Fruit fly (Drosophila melanogaster): ENCODE results near the gene CG43115.

CG43115 gene

DNA sequence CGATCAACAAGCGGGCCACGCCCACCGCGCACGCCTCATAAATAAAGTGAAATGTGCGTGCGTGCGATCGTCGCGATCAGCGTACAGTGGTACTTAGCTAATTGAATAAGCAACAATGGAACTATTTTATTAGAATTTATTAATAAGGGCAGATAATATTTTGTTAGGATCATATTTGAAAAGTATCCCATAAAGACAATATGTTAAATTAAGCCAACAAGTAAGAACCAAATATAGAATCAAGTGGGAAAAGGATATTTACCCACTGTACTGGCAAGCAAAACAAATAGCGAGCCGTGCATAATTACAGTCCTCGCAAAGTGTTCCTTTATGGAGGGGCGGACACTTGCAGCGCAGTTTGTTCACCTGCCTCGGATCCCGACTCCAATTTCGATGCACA lies 44.1 kb downstream of the CG43115 start (continued):
- TF ChIP-seq usp (GFP tag; optimal IDR thresholded peaks at IDR 0.05) (no peak), woc (GFP tag; optimal IDR thresholded peaks at IDR 0.05) (no peak), Abd-B (GFP tag; optimal IDR thresholded peaks at IDR 0.05) (no peak), GATAd (GFP tag; optimal IDR thresholded peaks at IDR 0.05) (no peak)

DNA sequence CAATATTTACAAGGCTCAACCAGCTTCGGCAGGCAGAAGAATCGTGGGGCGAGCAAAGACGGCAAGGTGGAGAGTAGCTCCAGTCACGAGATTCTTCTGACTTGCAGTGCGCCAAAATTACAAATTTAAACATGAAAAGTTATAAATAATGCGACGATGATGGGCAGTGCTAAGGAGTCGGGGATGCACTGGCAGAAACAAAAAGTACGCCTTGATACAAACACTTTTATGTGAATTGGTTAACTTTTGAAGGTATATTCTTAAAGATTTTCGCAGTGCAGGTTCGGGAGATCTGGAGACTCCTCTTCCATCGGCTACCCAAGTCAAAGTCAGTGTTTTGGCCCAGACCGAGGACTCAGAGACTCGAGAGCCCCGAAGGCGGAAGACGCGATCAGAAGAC lies 44.8 kb downstream of the CG43115 start:
- peak; percentile 25 for TF ChIP-seq sage (GFP tag; optimal IDR thresholded peaks at IDR 0.05)
- no peak for TF ChIP-seq Dif (GFP tag; optimal IDR thresholded peaks at IDR 0.05; ENCODE audit: partially characterized antibody)
- peak; percentile 59 for TF ChIP-seq woc (GFP tag; optimal IDR thresholded peaks at IDR 0.05)
- peak; percentile 6 for TF ChIP-seq OdsH (GFP tag; optimal IDR thresholded peaks at IDR 0.05)
- TF ChIP-seq brk (GFP tag; optimal IDR thresholded peaks at IDR 0.05) = no peak
- TF ChIP-seq Hr83 (GFP tag; optimal IDR thresholded peaks at IDR 0.05; ENCODE audit: poor library complexity, severe bottlenecking) = no peak
- peak; percentile 56 for TF ChIP-seq tai (GFP tag; optimal IDR thresholded peaks at IDR 0.05)
- no peak for TF ChIP-seq Hr78 (GFP tag; optimal IDR thresholded peaks at IDR 0.05)
- TF ChIP-seq dl (GFP tag; optimal IDR thresholded peaks at IDR 0.05; ENCODE audit: insufficient read depth in 1 of 2, partially characterized antibody in 2 of 2) = no peak
- peak; percentile 2 for TF ChIP-seq psq (GFP tag; optimal IDR thresholded peaks at IDR 0.05)
- TF ChIP-seq Myc (optimal IDR thresholded peaks at IDR 0.05) = no peak
- peak in 1 of 2 experiments; percentile 58 for TF ChIP-seq foxo (GFP tag; optimal IDR thresholded peaks at IDR 0.05)
- no peak for TF ChIP-seq sv (GFP tag; optimal IDR thresholded peaks at IDR 0.05)
- TF ChIP-seq Jra (GFP tag; optimal IDR thresholded peaks at IDR 0.05) = peak; percentile 31
- TF ChIP-seq br (GFP tag; optimal IDR thresholded peaks at IDR 0.05) = peak; percentile 64
- no peak for TF ChIP-seq N (GFP tag; optimal IDR thresholded peaks at IDR 0.05)
- TF ChIP-seq fru (GFP tag; optimal IDR thresholded peaks at IDR 0.05) = peak; percentile 71
- no peak for TF ChIP-seq lola (GFP tag; optimal IDR thresholded peaks at IDR 0.05)
- peak; percentile 41 for TF ChIP-seq rgr (GFP tag; optimal IDR thresholded peaks at IDR 0.05)
- no peak for TF ChIP-seq Rel (GFP tag; optimal IDR thresholded peaks at IDR 0.05)
- TF ChIP-seq Rel (tag; optimal IDR thresholded peaks at IDR 0.05) = no peak
- TF ChIP-seq jim (GFP tag; optimal IDR thresholded peaks at IDR 0.05) = no peak
- peak; percentile 58 for TF ChIP-seq Hnf4 (GFP tag; optimal IDR thresholded peaks at IDR 0.05)
- no peak for TF ChIP-seq dsf (GFP tag; optimal IDR thresholded peaks at IDR 0.05; ENCODE audit: borderline replicate concordance)
- no peak for TF ChIP-seq CrebA (GFP tag; optimal IDR thresholded peaks at IDR 0.05; ENCODE audit: borderline replicate concordance)
- no peak for TF ChIP-seq dmrt93B (GFP tag; optimal IDR thresholded peaks at IDR 0.05)
- no peak for TF ChIP-seq usp (GFP tag; optimal IDR thresholded peaks at IDR 0.05)
- TF ChIP-seq Abd-B (GFP tag; optimal IDR thresholded peaks at IDR 0.05) = no peak
- TF ChIP-seq CG9705 (GFP tag; optimal IDR thresholded peaks at IDR 0.05) = no peak
- TF ChIP-seq GATAd (GFP tag; optimal IDR thresholded peaks at IDR 0.05) = no peak
- TF ChIP-seq Vsx2 (GFP tag; optimal IDR thresholded peaks at IDR 0.05; ENCODE audit: partially characterized antibody) = no peak
- TF ChIP-seq Dfd (GFP tag; optimal IDR thresholded peaks at IDR 0.05) = no peak
- TF ChIP-seq h (GFP tag; optimal IDR thresholded peaks at IDR 0.05) = peak; percentile 53
- TF ChIP-seq Mio (GFP tag; optimal IDR thresholded peaks at IDR 0.05) = no peak
- TF ChIP-seq CG32264 (GFP tag; optimal IDR thresholded peaks at IDR 0.05) = no peak
- no peak for TF ChIP-seq pan (optimal IDR thresholded peaks at IDR 0.05)
- peak; percentile 61 for TF ChIP-seq HLH106 (tag; optimal IDR thresholded peaks at IDR 0.05)
- TF ChIP-seq ey (GFP tag; optimal IDR thresholded peaks at IDR 0.05) = peak; percentile 60
- TF ChIP-seq Sp1 (GFP tag; optimal IDR thresholded peaks at IDR 0.05) = peak; percentile 43

DNA sequence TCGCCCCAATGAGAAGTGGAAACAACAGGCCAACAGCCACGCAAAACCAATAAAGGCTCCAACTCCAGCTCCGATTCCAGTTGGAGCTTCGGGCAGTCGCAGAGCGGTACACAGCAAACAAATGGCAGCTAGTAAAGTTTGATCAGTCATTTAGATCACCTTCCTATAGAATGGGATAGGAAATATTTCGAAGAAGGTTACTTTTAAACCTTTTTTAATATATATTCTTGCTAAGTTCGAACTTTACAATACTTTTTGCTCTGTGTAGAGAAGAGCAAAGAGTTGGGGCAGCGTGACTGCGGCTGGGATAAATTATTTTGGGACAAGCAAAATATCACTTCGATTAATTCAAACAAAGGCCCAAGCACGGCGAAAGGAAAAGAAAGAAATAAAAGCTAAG lies 46.0 kb downstream of the CG43115 start:
- TF ChIP-seq woc (GFP tag; optimal IDR thresholded peaks at IDR 0.05) (peak; percentile 68), lola (GFP tag; optimal IDR thresholded peaks at IDR 0.05) (no peak), N (GFP tag; optimal IDR thresholded peaks at IDR 0.05) (no peak), tai (GFP tag; optimal IDR thresholded peaks at IDR 0.05) (peak; percentile 40), rgr (GFP tag; optimal IDR thresholded peaks at IDR 0.05) (peak; percentile 81), Dfd (GFP tag; optimal IDR thresholded peaks at IDR 0.05) (no peak), pan (optimal IDR thresholded peaks at IDR 0.05) (no peak), Vsx2 (GFP tag; optimal IDR thresholded peaks at IDR 0.05; ENCODE audit: partially characterized antibody) (no peak), Dif (GFP tag; optimal IDR thresholded peaks at IDR 0.05; ENCODE audit: partially characterized antibody) (no peak), br (GFP tag; optimal IDR thresholded peaks at IDR 0.05) (peak; percentile 86), dmrt93B (GFP tag; optimal IDR thresholded peaks at IDR 0.05) (peak; percentile 57), ey (GFP tag; optimal IDR thresholded peaks at IDR 0.05) (peak; percentile 86), CG9705 (GFP tag; optimal IDR thresholded peaks at IDR 0.05) (peak; percentile 34), Myc (optimal IDR thresholded peaks at IDR 0.05) (no peak), Rel (GFP tag; optimal IDR thresholded peaks at IDR 0.05) (peak; percentile 5), Rel (tag; optimal IDR thresholded peaks at IDR 0.05) (peak; percentile 37), CG32264 (GFP tag; optimal IDR thresholded peaks at IDR 0.05) (peak; percentile 62), sage (GFP tag; optimal IDR thresholded peaks at IDR 0.05) (peak; percentile 44), GATAd (GFP tag; optimal IDR thresholded peaks at IDR 0.05) (peak; percentile 9), foxo (GFP tag; optimal IDR thresholded peaks at IDR 0.05) (peak in 1 of 2 experiments; percentile 89), psq (GFP tag; optimal IDR thresholded peaks at IDR 0.05) (peak; percentile 66), jim (GFP tag; optimal IDR thresholded peaks at IDR 0.05) (no peak), Jra (GFP tag; optimal IDR thresholded peaks at IDR 0.05) (peak; percentile 29), Mio (GFP tag; optimal IDR thresholded peaks at IDR 0.05) (no peak), Sp1 (GFP tag; optimal IDR thresholded peaks at IDR 0.05) (peak; percentile 82), CrebA (GFP tag; optimal IDR thresholded peaks at IDR 0.05; ENCODE audit: borderline replicate concordance) (peak; percentile 64), dsf (GFP tag; optimal IDR thresholded peaks at IDR 0.05; ENCODE audit: borderline replicate concordance) (no peak), HLH106 (tag; optimal IDR thresholded peaks at IDR 0.05) (peak; percentile 85), fru (GFP tag; optimal IDR thresholded peaks at IDR 0.05) (peak; percentile 89), OdsH (GFP tag; optimal IDR thresholded peaks at IDR 0.05) (peak; percentile 78), Hr83 (GFP tag; optimal IDR thresholded peaks at IDR 0.05; ENCODE audit: poor library complexity, severe bottlenecking) (no peak), h (GFP tag; optimal IDR thresholded peaks at IDR 0.05) (peak; percentile 86), Hnf4 (GFP tag; optimal IDR thresholded peaks at IDR 0.05) (peak; percentile 80), dl (GFP tag; optimal IDR thresholded peaks at IDR 0.05; ENCODE audit: insufficient read depth in 1 of 2, partially characterized antibody in 2 of 2) (no peak), Hr78 (GFP tag; optimal IDR thresholded peaks at IDR 0.05) (no peak), brk (GFP tag; optimal IDR thresholded peaks at IDR 0.05) (peak; percentile 74), usp (GFP tag; optimal IDR thresholded peaks at IDR 0.05) (no peak), sv (GFP tag; optimal IDR thresholded peaks at IDR 0.05) (no peak), Abd-B (GFP tag; optimal IDR thresholded peaks at IDR 0.05) (no peak)
